Worm (Caenorhabditis elegans) whole organism, L1 larva: ENCODE data around the gene cest-19.

ENCODE experiments used
- C04F5.9 ChIP-seq: sonication (generic microtip); optimal IDR thresholded peaks from 2 replicates; lab custom pipeline; 2016; ENCODE audit warnings: missing genetic modification characterization, missing compliant biosample characterization
- C16A3.4 ChIP-seq: fragments of 150-350 bp; optimal IDR thresholded peaks from 2 replicates; lab custom pipeline; 2014; ENCODE audit warnings: missing biosample characterization, missing genetic modification characterization
- C34B4.2 ChIP-seq: sonication (generic microtip); optimal IDR thresholded peaks from 2 replicates; lab custom pipeline; 2017; ENCODE audit warnings: mild to moderate bottlenecking, missing genetic modification characterization, missing compliant biosample characterization
- F16B12.6 ChIP-seq: fragments of 150-350 bp; optimal IDR thresholded peaks from 2 replicates; lab custom pipeline; 2014; ENCODE audit warnings: missing biosample characterization, missing genetic modification characterization
- blmp-1 ChIP-seq: fragments of 150-350 bp; optimal IDR thresholded peaks from 2 replicates; lab custom pipeline; 2014; ENCODE audit warnings: missing biosample characterization, missing genetic modification characterization
- ces-1 ChIP-seq: fragments of 150-350 bp; optimal IDR thresholded peaks from 2 replicates; lab custom pipeline; 2014; ENCODE audit warnings: missing biosample characterization, missing genetic modification reagents, missing genetic modification characterization
- egl-27 ChIP-seq, 2 experiments: fragments of 150-350 bp in 1 of 2; sonication (generic microtip); optimal IDR thresholded peaks; 3 replicates each; lab custom pipeline; 2017 to 2018; ENCODE audit warnings: missing biosample characterization in 2 of 2, missing genetic modification characterization in 2 of 2, missing genetic modification reagents in 2 of 2
- elt-3 ChIP-seq, 6 experiments: fragments of 150-350 bp in 1 of 6; sonication (generic microtip); optimal IDR thresholded peaks; 2 replicates each; lab custom pipeline; 2017 to 2018; ENCODE audit warnings: missing biosample characterization in 6 of 6, missing genetic modification characterization in 6 of 6, inconsistent platforms in 1 of 6
- ets-5 ChIP-seq: fragments of 200-800 bp; sonication (Bioruptor generic); IDR thresholded peaks from 2 replicates; pipeline ENCODE4 v1.3.6; 2022; ENCODE audit warnings: missing genetic modification characterization, missing compliant biosample characterization
- fkh-10 ChIP-seq: sonication (generic microtip); optimal IDR thresholded peaks from 2 replicates; lab custom pipeline; 2017; ENCODE audit warnings: missing biosample characterization, missing genetic modification reagents, missing genetic modification characterization
- fos-1 ChIP-seq: fragments of 150-350 bp; optimal IDR thresholded peaks from 2 replicates; lab custom pipeline; 2014; ENCODE audit warnings: missing biosample characterization, missing genetic modification characterization
- hlh-17 ChIP-seq: fragments of 200-800 bp; sonication (Bioruptor generic); optimal IDR thresholded peaks from 2 replicates; lab custom pipeline; 2018; ENCODE audit warnings: missing genetic modification characterization, mild to moderate bottlenecking, missing compliant biosample characterization, moderate library complexity, borderline replicate concordance
- hpl-2 ChIP-seq: fragments of 150-350 bp; optimal IDR thresholded peaks from 2 replicates; lab custom pipeline; 2014; ENCODE audit warnings: missing biosample characterization, missing genetic modification reagents, missing genetic modification characterization
- jun-1 ChIP-seq: fragments of 150-350 bp; optimal IDR thresholded peaks from 2 replicates; lab custom pipeline; 2014; ENCODE audit warnings: missing biosample characterization, missing genetic modification reagents, missing genetic modification characterization
- lin-14 ChIP-seq: fragments of 200-800 bp; sonication (Bioruptor generic); optimal IDR thresholded peaks from 2 replicates; lab custom pipeline; 2018; ENCODE audit warnings: mild to moderate bottlenecking, missing genetic modification characterization, moderate library complexity, missing compliant biosample characterization
- lin-15B ChIP-seq: fragments of 150-350 bp; sonication (generic microtip); optimal IDR thresholded peaks from 3 replicates; lab custom pipeline; 2014; ENCODE audit warnings: missing biosample characterization, missing genetic modification characterization
- lin-39 ChIP-seq: fragments of 150-350 bp; optimal IDR thresholded peaks from 2 replicates; lab custom pipeline; 2014; ENCODE audit warnings: missing biosample characterization, missing genetic modification reagents, missing genetic modification characterization
- lir-3 ChIP-seq: sonication (generic microtip); optimal IDR thresholded peaks from 2 replicates; lab custom pipeline; 2016; ENCODE audit warnings: mild to moderate bottlenecking, missing genetic modification characterization, moderate library complexity, missing compliant biosample characterization; ENCODE audit not compliant: poor library complexity
- mef-2 ChIP-seq: fragments of 150-350 bp; optimal IDR thresholded peaks from 2 replicates; lab custom pipeline; 2014; ENCODE audit warnings: missing biosample characterization, missing genetic modification characterization
- nhr-11 ChIP-seq: fragments of 150-350 bp; optimal IDR thresholded peaks from 2 replicates; lab custom pipeline; 2014; ENCODE audit warnings: missing biosample characterization, missing genetic modification characterization
- nhr-47 ChIP-seq: sonication (generic microtip); optimal IDR thresholded peaks from 2 replicates; lab custom pipeline; 2016; ENCODE audit warnings: mild to moderate bottlenecking, missing genetic modification characterization, moderate library complexity, missing compliant biosample characterization
- nhr-71 ChIP-seq: sonication (generic microtip); optimal IDR thresholded peaks from 2 replicates; lab custom pipeline; 2016; ENCODE audit warnings: mild to moderate bottlenecking, missing genetic modification characterization, moderate library complexity, missing compliant biosample characterization
- nhr-76 ChIP-seq: sonication (generic microtip); optimal IDR thresholded peaks from 2 replicates; lab custom pipeline; 2017; ENCODE audit warnings: missing biosample characterization, missing genetic modification characterization
- nhr-77 ChIP-seq: fragments of 150-350 bp; optimal IDR thresholded peaks from 2 replicates; lab custom pipeline; 2014; ENCODE audit warnings: missing biosample characterization, missing genetic modification characterization
- pax-3 ChIP-seq: fragments of 200-800 bp; sonication (Bioruptor generic); optimal IDR thresholded peaks from 2 replicates; lab custom pipeline; 2018; ENCODE audit warnings: mild to moderate bottlenecking, missing genetic modification characterization, moderate library complexity, missing compliant biosample characterization
- rnt-1 ChIP-seq: sonication (generic microtip); optimal IDR thresholded peaks from 2 replicates; lab custom pipeline; 2016; ENCODE audit warnings: mild to moderate bottlenecking, missing genetic modification characterization, moderate library complexity, missing compliant biosample characterization
- skn-1 ChIP-seq: fragments of 150-350 bp; optimal IDR thresholded peaks from 2 replicates; lab custom pipeline; 2014; ENCODE audit warnings: missing biosample characterization, missing genetic modification characterization
- sox-4 ChIP-seq: sonication (generic microtip); optimal IDR thresholded peaks from 2 replicates; lab custom pipeline; 2016; ENCODE audit warnings: missing genetic modification characterization, missing compliant biosample characterization
- swsn-7 ChIP-seq: sonication (generic microtip); optimal IDR thresholded peaks from 2 replicates; lab custom pipeline; 2016; ENCODE audit warnings: missing genetic modification characterization, missing compliant biosample characterization
- tbx-2 ChIP-seq: sonication (generic microtip); optimal IDR thresholded peaks from 2 replicates; lab custom pipeline; 2016; ENCODE audit warnings: missing genetic modification characterization, missing compliant biosample characterization
- unc-30 ChIP-seq: sonication (generic microtip); optimal IDR thresholded peaks from 2 replicates; lab custom pipeline; 2017; ENCODE audit warnings: missing biosample characterization, missing genetic modification characterization
- unc-62 ChIP-seq: fragments of 150-350 bp; optimal IDR thresholded peaks from 2 replicates; lab custom pipeline; 2014; ENCODE audit warnings: missing biosample characterization, missing genetic modification reagents, missing genetic modification characterization
- xbp-1 ChIP-seq: sonication (generic microtip); optimal IDR thresholded peaks from 2 replicates; lab custom pipeline; 2016; ENCODE audit warnings: missing genetic modification characterization, missing compliant biosample characterization

The cest-19 gene

DNA sequence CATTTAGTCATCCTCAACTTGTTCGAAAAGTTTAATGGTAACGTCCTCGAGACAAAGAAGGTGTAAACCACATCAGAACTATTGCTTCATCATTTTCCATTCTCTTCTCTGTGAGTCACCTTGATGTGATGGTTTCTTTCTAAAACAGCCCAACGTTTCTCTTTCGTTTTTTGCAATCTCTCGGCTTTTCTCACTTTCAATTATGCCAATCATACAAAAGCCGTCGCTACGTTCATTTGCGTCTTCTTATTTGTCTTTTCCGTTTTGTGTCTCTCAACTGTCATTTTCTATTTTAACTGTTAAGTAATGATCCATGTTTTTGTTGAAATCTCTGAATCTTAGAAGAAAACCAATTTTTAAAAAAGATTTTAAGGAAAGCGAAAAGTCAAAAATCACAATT lies 21.5 kb upstream of the cest-19 start, which contains the start of gene B0403.5:
Gene B0403.5, plus strand, starts transcription at position 368 of the 400 bp plus-strand sequence.
- peak; percentile 55 for TF ChIP-seq blmp-1
- TF ChIP-seq nhr-76, result no peak

DNA sequence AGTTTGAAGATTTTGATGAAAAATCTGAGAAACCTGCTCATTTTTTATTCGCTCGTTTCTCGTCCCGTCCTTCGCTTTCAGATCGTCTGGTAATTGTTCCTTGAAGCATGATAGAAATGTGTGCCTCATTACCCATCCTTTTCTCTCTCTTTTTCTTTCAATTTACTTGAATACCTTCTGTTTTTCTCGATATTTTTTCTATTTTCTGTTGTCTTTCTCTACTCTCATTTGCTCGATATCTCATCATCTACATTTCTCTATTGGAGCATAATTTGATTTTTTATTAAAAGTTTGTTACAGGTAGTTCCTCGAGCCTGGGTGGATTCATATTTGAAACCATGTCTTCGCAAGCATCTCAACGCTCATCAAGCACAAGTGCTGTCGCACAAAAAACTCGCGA lies 14.5 kb upstream of the cest-19 start, which contains the start of gene ubc-17:
Gene ubc-17, plus strand, starts transcription at position 301 of the 400 bp plus-strand sequence.
- TF ChIP-seq sox-4 (tag; lab: Kevin White, UChicago), result no peak
- no peak for TF ChIP-seq elt-3 (tag; optimal IDR thresholded peaks at IDR 0.05; lab: Kevin White, UChicago)
- peak; percentile 9 for TF ChIP-seq lin-14 (GFP tag; lab: Kevin White, UChicago)

DNA sequence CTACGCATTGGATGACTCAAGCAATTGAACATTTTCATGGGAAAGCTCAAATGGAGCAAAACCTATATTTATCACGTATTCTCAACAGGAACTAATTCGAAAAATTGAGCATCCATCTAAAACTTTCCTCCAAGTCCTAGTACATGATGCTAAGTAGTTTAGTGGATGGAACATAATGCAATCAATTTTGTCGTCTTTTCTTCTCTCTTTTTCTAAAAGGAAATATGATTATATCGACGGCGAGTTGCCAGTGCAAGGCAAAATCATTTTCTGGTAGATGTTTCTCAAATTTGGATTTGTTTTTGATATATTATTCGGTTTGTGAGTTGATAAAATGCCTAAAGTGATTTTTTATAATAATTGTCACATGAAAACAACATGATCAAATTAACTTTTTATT lies 4.9 kb upstream of the cest-19 start:
- TF ChIP-seq xbp-1 (tag; lab: Kevin White, UChicago) (peak; percentile 13), swsn-7 (tag; lab: Kevin White, UChicago) (peak; percentile 0), lin-14 (GFP tag; lab: Kevin White, UChicago) (peak; percentile 80), lin-15B (no peak), ces-1 (GFP tag; lab: Kevin White, UChicago) (peak; percentile 94), tbx-2 (tag; lab: Kevin White, UChicago) (peak; percentile 63), C16A3.4 (tag; lab: Kevin White, UChicago) (no peak), nhr-47 (tag; lab: Kevin White, UChicago) (peak; percentile 27), nhr-71 (peak; percentile 21)

DNA sequence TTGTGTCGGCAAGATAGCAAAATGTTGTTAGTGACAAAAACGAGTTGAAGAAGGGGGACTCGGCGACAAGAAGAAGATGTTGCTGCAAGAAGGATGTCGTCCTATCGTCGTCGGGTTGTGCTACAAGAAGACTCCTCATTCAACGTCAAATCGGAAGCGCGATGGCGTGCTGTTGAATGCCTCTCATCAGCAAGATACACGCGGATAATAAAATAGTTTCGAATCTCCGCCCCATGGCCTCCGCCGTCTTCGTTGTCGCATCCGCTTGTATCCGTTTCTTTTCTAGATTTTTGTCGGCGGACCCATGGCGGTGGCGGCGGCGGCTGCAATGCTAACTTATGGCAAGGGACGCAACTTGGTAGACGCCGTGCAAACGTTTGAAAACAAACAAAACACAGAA lies 2.2 kb upstream of the cest-19 start:
- peak; percentile 50 for TF ChIP-seq lin-14 (GFP tag; lab: Kevin White, UChicago)
- no peak for TF ChIP-seq nhr-76
- TF ChIP-seq fkh-10, result peak; percentile 62
- TF ChIP-seq fos-1, result no peak
- no peak for TF ChIP-seq rnt-1
- TF ChIP-seq nhr-77 (tag; lab: Kevin White, UChicago), result no peak
- TF ChIP-seq F16B12.6, result no peak
- TF ChIP-seq hlh-17 (GFP tag; lab: Kevin White, UChicago), result no peak
- TF ChIP-seq unc-62 (GFP tag; lab: Kevin White, UChicago), result no peak
- TF ChIP-seq elt-3 (tag; optimal IDR thresholded peaks at IDR 0.05; lab: Kevin White, UChicago), result no peak
- TF ChIP-seq, all 84 proteins: peak for 2

ce11 chrX:7033716-7034270 lies 2.0 kb downstream of the cest-19 start:
- TF ChIP-seq fkh-10 (peak; percentile 53), C04F5.9 (tag; lab: Kevin White, UChicago) (no peak), pax-3 (no peak), lin-14 (GFP tag; lab: Kevin White, UChicago) (peak; percentile 50), ets-5 (GFP tag; lab: Robert Waterston, UW) (no peak)

ce11 chrX:7028836-7029235 lies 7.0 kb downstream of the cest-19 start, which contains the start of gene flp-26:
Gene flp-26, plus strand, starts transcription at chrX:7029136.
- TF ChIP-seq egl-27 (tag; optimal IDR thresholded peaks at IDR 0.05; lab: Kevin White, UChicago) (no peak), hlh-17 (GFP tag; lab: Kevin White, UChicago) (no peak), elt-3 (tag; optimal IDR thresholded peaks at IDR 0.05; lab: Kevin White, UChicago) (no peak), nhr-11 (tag; lab: Kevin White, UChicago) (no peak), lin-39 (tag; lab: Kevin White, UChicago) (no peak), lir-3 (tag; lab: Kevin White, UChicago) (no peak), mef-2 (tag; lab: Kevin White, UChicago) (no peak), blmp-1 (no peak), xbp-1 (tag; lab: Kevin White, UChicago) (no peak), unc-30 (tag; lab: Kevin White, UChicago) (no peak), jun-1 (tag; lab: Kevin White, UChicago) (no peak), fos-1 (no peak), skn-1 (no peak), hpl-2 (no peak), C34B4.2 (tag; lab: Kevin White, UChicago) (no peak), nhr-71 (no peak)
